Worm (Caenorhabditis elegans): ENCODE data around the gene rde-4.

rde-4 gene

DNA sequence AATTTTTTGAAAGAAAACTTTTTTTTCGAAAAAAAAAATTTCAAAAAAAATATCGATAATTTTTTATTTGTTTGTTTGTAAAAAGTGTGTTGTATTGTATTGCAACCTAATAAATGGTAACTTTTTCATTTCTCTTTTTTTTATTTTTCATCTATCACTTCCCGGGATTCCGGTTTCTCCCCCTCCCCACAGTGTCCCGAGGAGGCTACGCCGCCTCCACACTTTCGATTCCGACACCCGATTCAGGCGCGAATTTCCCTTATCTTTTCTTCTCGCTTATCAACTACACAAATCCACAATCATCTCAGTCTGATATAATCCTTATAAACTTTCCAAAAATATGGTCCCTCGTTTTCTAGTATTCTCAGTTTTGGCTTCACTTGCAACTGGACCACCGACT is 36.1 kb upstream of the rde-4 start, which contains the start of gene R01H10.4:
R01H10.4 (plus strand) TSS at position 236 of the 400 bp plus-strand sequence.
- TF ChIP-seq lin-15B (tag; optimal IDR thresholded peaks at IDR 0.05) (no peak), nhr-23 (tag; optimal IDR thresholded peaks at IDR 0.05) (peak; percentile 13)

DNA sequence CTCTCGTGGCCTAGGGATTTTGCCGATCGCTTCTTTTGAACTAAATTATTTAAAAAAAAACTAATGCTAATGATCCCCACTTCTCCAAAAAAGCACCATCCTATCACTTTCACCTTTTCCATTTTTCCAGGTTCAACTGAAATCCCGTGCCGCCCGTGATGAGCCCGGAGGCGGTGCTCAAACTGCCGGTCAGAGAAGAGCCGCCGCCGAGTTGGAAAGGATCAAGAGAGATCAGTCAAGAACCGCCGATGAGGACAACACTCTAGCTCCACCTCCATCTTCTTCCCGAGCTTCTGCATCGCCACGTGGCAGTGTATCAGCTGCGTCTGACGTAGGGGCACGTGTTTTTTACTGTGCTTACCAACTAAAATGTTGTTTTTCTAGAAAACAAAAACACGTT is 34.9 kb upstream of the rde-4 start:
- TF ChIP-seq tbx-2 (tag; optimal IDR thresholded peaks at IDR 0.05) = no peak
- TF ChIP-seq nhr-67 (tag; optimal IDR thresholded peaks at IDR 0.05) = no peak
- no peak for TF ChIP-seq mdl-1 (tag; optimal IDR thresholded peaks at IDR 0.05)
- no peak for TF ChIP-seq elt-2 (tag; optimal IDR thresholded peaks at IDR 0.05)
- no peak for TF ChIP-seq unc-62 (GFP tag; optimal IDR thresholded peaks at IDR 0.05)
- TF ChIP-seq ceh-82 (tag; optimal IDR thresholded peaks at IDR 0.05) = no peak
- TF ChIP-seq zag-1 (tag; optimal IDR thresholded peaks at IDR 0.05) = no peak
- TF ChIP-seq aly-2 (tag; optimal IDR thresholded peaks at IDR 0.05) = no peak
- no peak for TF ChIP-seq nhr-43 (tag; optimal IDR thresholded peaks at IDR 0.05; ENCODE audit: poor library complexity, severe bottlenecking)
- no peak for TF ChIP-seq elt-3 (tag; optimal IDR thresholded peaks at IDR 0.05)
- TF ChIP-seq ZK546.5 (tag; optimal IDR thresholded peaks at IDR 0.05) = no peak
- TF ChIP-seq snpc-4 (tag; optimal IDR thresholded peaks at IDR 0.05) = no peak
- no peak for TF ChIP-seq nhr-28 (tag; optimal IDR thresholded peaks at IDR 0.05)

DNA sequence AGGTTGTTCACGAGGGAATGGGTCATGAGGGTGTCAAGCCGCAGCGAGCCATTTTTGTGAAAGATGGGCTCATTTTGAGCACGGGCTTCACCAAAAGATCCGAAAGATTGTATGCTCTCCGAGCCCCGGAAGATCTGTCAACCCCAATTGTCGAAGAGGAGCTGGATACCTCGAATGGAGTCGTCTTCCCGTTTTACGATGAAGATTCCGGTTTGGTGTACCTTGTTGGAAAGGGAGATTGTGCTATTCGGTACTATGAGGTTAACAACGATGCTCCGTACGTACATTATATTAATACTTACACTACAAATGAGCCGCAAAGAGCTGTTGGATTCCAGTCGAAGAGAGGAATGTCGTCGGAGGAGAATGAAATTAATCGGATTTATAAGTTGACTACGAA is 32.7 kb upstream of the rde-4 start:
- TF ChIP-seq hmg-11 (tag; optimal IDR thresholded peaks at IDR 0.05) (no peak), ztf-11 (tag; optimal IDR thresholded peaks at IDR 0.05) (no peak), ceh-9 (tag; optimal IDR thresholded peaks at IDR 0.05) (no peak), nhr-67 (tag; optimal IDR thresholded peaks at IDR 0.05) (no peak), ceh-82 (tag; optimal IDR thresholded peaks at IDR 0.05) (no peak), ZK546.5 (tag; optimal IDR thresholded peaks at IDR 0.05) (no peak), fkh-10 (GFP tag; optimal IDR thresholded peaks at IDR 0.05) (no peak), nhr-237 (tag; optimal IDR thresholded peaks at IDR 0.05) (no peak)

DNA sequence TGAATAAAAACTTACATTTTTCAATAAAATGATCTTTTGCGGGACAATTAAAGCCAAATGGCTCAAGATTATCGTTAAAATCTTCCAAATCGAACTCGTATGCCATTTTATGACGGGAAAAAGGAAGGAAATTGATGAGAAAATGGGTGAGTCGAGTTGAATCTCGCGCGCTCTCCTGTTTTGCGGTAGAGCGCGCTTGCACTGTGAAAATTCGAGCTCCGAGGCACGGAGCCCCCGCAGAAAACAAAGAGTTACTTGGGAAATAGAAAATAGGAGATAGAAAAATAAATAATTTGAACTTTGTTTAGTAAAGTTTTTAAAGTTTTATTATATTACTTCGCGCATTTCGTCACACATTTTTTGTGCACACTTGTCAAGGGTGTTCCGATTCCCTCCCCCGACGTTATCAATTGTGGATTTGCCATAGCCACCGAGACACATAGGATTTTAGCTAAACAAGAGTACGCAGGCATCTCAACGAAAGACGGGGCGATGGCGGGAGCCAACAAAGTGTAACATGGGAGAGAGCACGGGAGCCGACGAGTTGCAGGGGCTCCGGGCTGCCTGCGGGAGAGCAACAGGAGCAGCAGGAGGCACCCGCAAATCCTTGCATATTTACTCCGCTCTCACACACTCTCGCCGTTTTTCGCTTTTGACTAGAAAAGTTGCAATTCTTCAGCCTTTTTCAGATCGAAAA is 30.1 kb upstream of the rde-4 start, which contains the start of the genes div-1 and cor-1:
div-1 (minus strand) TSS at position 119 of the 697 bp plus-strand sequence.
cor-1 (plus strand) TSS at position 671 of the 697 bp plus-strand sequence.
- no peak for TF ChIP-seq fkh-2 (tag; optimal IDR thresholded peaks at IDR 0.05)
- TF ChIP-seq pha-4 (tag; optimal IDR thresholded peaks at IDR 0.05) = peak; percentile 62
- TF ChIP-seq nhr-11 (tag; optimal IDR thresholded peaks at IDR 0.05) = no peak
- TF ChIP-seq nfya-1 (tag; optimal IDR thresholded peaks at IDR 0.05; ENCODE audit: insufficient read depth) = peak; percentile 42
- no peak for TF ChIP-seq unc-62 (GFP tag; optimal IDR thresholded peaks at IDR 0.05)
- TF ChIP-seq skn-1 (tag; optimal IDR thresholded peaks at IDR 0.05) = no peak
- TF ChIP-seq daf-12 (tag; optimal IDR thresholded peaks at IDR 0.05) = no peak
- no peak for TF ChIP-seq nhr-12 (tag; optimal IDR thresholded peaks at IDR 0.05)
- no peak for TF ChIP-seq nhr-77 (tag; optimal IDR thresholded peaks at IDR 0.05)
- TF ChIP-seq ztf-4 (tag; optimal IDR thresholded peaks at IDR 0.05) = no peak
- no peak for TF ChIP-seq mdl-1 (tag; optimal IDR thresholded peaks at IDR 0.05)
- TF ChIP-seq snpc-4 (tag; optimal IDR thresholded peaks at IDR 0.05) = peak; percentile 54
- TF ChIP-seq lin-15B (tag; optimal IDR thresholded peaks at IDR 0.05) = peak; percentile 62
- TF ChIP-seq elt-3 (tag; optimal IDR thresholded peaks at IDR 0.05) = no peak
- no peak for TF ChIP-seq ztf-11 (tag; optimal IDR thresholded peaks at IDR 0.05)
- no peak for TF ChIP-seq ZK546.5 (tag; optimal IDR thresholded peaks at IDR 0.05)
- no peak for TF ChIP-seq zag-1 (tag; optimal IDR thresholded peaks at IDR 0.05)
- TF ChIP-seq lin-39 (tag; optimal IDR thresholded peaks at IDR 0.05) = peak; percentile 25
- TF ChIP-seq nhr-67 (tag; optimal IDR thresholded peaks at IDR 0.05) = no peak
- no peak for TF ChIP-seq aly-2 (tag; optimal IDR thresholded peaks at IDR 0.05)
- peak; percentile 7 for TF ChIP-seq elt-2 (tag; optimal IDR thresholded peaks at IDR 0.05)
- no peak for TF ChIP-seq eor-1 (tag; optimal IDR thresholded peaks at IDR 0.05)
- no peak for TF ChIP-seq ama-1 (optimal IDR thresholded peaks at IDR 0.05)
- no peak for TF ChIP-seq ceh-82 (tag; optimal IDR thresholded peaks at IDR 0.05)
- no peak for TF ChIP-seq nhr-23 (tag; optimal IDR thresholded peaks at IDR 0.05)
- no peak for TF ChIP-seq tbx-2 (tag; optimal IDR thresholded peaks at IDR 0.05)
- no peak for TF ChIP-seq jun-1 (tag; optimal IDR thresholded peaks at IDR 0.05)
- no peak for TF ChIP-seq ceh-16 (tag; optimal IDR thresholded peaks at IDR 0.05)
- TF ChIP-seq lsy-12 (tag; optimal IDR thresholded peaks at IDR 0.05) = no peak
- no peak for TF ChIP-seq R02D3.7 (tag; optimal IDR thresholded peaks at IDR 0.05)

Data from whole organism, L3 larva.